Worm (Caenorhabditis elegans): Measurements from ENCODE around the gene C02B8.12.

DNA sequence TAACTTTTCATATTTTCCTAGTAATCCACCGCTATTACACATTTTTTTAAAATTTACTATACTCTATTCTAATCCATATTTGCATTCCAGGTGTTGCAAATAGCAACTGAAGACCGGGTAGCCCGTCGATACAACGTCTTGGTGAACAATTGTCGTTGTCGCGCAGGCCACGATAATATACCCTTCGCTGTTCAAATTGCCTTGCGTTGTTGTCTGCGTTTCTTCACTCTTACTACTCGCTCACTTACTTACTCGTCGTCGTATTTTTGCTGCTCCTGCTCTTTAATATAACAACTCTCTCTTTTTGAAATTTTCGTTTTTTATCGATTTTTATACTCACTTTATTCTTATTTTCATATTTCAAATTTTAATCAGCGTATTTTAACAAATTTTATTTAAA, 19.3 kb downstream of the C02B8.12 start, which contains the start of gene K07E3.2:
- TF ChIP-seq snpc-3.4 (tag; optimal IDR thresholded peaks at IDR 0.05) (no peak), Y95B8A.8 (GFP tag; IDR thresholded peaks at IDR 0.05) (no peak)

All from whole organism, young adult.